Fruit fly (Drosophila melanogaster) whole organism, adult: ENCODE results near the gene CG17544.

Experiments
- CG12768 ChIP-seq: fragments of 200-800 bp; sonication (Bioruptor generic); optimal IDR thresholded peaks from 2 replicates; lab custom pipeline; 2017; ENCODE audit warnings: missing biosample characterization, missing genetic modification characterization, mild to moderate bottlenecking, moderate library complexity, missing genetic modification reagents
- CG5204 ChIP-seq: fragments of 200-800 bp; sonication (Bioruptor generic); optimal IDR thresholded peaks from 2 replicates; lab custom pipeline; 2016; ENCODE audit warnings: missing biosample characterization, missing genetic modification characterization
- Clk ChIP-seq: fragments of 200-800 bp; sonication (Bioruptor generic); optimal IDR thresholded peaks from 2 replicates; lab custom pipeline; 2017; ENCODE audit warnings: missing biosample characterization, missing genetic modification characterization

DNA sequence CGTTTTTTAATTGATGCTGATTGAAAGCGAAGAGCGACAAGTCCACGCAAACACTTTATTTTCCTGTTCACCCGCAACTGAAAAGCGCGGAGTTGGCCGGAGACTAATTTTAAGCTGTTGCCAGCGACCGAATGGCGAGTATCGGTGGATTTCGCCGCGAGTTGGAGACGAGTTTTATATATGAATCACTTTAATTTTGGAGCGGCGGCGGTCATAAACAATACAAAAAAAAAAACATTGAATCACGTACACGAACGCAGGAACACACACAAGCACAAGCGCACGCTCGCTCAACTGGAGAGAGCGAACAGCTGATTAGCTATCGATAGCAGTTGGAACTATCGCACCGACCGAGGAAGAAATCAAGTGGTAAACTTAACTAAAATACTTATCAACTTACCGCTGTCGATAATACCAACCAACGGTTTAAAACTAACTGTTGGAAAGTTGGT, 28.1 kb upstream of the CG17544 start, which contains the start of gene Pax:
- TF ChIP-seq Clk (GFP tag; lab: Kevin White, UChicago), result no peak
- TF ChIP-seq CG5204 (GFP tag; lab: Kevin White, UChicago), result no peak
- TF ChIP-seq CG12768 (GFP tag; lab: Kevin White, UChicago), result no peak
